Worm (Caenorhabditis elegans): ENCODE results near the gene acl-14.

The acl-14 gene

DNA sequence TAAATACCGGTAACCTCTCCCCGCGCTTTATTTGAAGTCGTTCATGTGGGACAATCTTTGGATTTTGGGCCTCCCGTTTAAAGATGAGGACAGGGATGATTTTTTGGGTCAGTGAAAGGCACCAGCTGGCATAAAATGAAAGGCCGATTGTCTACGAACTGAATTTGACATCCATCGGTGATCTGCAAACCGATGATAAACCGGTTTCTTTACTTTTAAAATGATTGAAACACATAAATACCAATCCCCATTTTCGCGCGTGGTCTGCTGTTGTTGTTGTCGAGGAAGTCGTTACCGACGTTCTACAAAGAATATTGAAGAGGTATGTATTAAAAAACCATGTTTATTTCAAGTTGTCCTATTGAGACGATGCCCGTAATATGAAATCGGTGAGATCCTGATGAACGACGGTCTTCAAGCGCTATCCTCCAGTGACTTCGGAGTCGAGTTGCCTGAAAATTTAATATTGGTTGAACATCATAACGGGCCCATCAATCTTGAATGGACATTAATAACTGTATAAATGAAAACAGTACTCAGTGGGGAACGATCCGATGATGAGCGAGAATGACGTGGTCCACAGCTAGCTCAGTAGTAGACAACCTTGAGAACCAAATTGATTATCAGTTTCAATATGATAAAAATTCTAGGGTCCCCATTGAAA is 9.7 kb upstream of the acl-14 start (continued):
- no peak for TF ChIP-seq sdz-38 (tag; optimal IDR thresholded peaks at IDR 0.05)
- TF ChIP-seq chd-7 (tag; optimal IDR thresholded peaks at IDR 0.05), result no peak
- TF ChIP-seq T07F8.4 (tag; optimal IDR thresholded peaks at IDR 0.05), result no peak
- no peak for TF ChIP-seq mxl-1 (tag; optimal IDR thresholded peaks at IDR 0.05)
- peak; percentile 92 for TF ChIP-seq Y53G8AR.9 (GFP tag; conservative IDR thresholded peaks at IDR 0.05)
- peak; percentile 74 for TF ChIP-seq pbrm-1 (GFP tag; IDR thresholded peaks at IDR 0.05)
- peak; percentile 74; the same call in 1 of the 2 replicates for TF ChIP-seq cebp-2 (GFP tag; IDR thresholded peaks at IDR 0.05)
- peak; percentile 31; the same call in 1 of the 2 replicates for TF ChIP-seq egrh-3 (GFP tag; IDR thresholded peaks at IDR 0.05)
- no peak for TF ChIP-seq snpc-1.3 (tag; optimal IDR thresholded peaks at IDR 0.05; ENCODE audit: insufficient read depth)
- no peak for TF ChIP-seq somi-1 (GFP tag; optimal IDR thresholded peaks at IDR 0.05)
- no peak for TF ChIP-seq nhr-90 (tag; optimal IDR thresholded peaks at IDR 0.05)
- TF ChIP-seq ccch-3 (GFP tag; optimal IDR thresholded peaks at IDR 0.05), result no peak
- TF ChIP-seq lir-1 (GFP tag; conservative IDR thresholded peaks at IDR 0.05), result 0 out of 2 replicates have a peak, but pooled peaks have one; percentile 27
- peak; percentile 22; the same call in 1 of the 2 replicates for TF ChIP-seq C17E4.6 (GFP tag; IDR thresholded peaks at IDR 0.05)
- TF ChIP-seq C06A6.2 (GFP tag; conservative IDR thresholded peaks at IDR 0.05), result peak; percentile 53; the same call in 1 of the 2 replicates
- no peak for TF ChIP-seq zim-3 (tag; optimal IDR thresholded peaks at IDR 0.05)
- no peak for TF ChIP-seq let-607 (tag; optimal IDR thresholded peaks at IDR 0.05)
- no peak for TF ChIP-seq tbp1 (GFP tag; optimal IDR thresholded peaks at IDR 0.05)
- TF ChIP-seq ztf-25 (GFP tag; IDR thresholded peaks at IDR 0.05), result no peak
- TF ChIP-seq akir-1 (GFP tag; optimal IDR thresholded peaks at IDR 0.05), result no peak
- TF ChIP-seq cebp-1 (GFP tag; IDR thresholded peaks at IDR 0.05), result peak; percentile 49; the same call in 1 of the 2 replicates
- peak; percentile 7 for TF ChIP-seq cebp-1 (tag; optimal IDR thresholded peaks at IDR 0.05)

DNA sequence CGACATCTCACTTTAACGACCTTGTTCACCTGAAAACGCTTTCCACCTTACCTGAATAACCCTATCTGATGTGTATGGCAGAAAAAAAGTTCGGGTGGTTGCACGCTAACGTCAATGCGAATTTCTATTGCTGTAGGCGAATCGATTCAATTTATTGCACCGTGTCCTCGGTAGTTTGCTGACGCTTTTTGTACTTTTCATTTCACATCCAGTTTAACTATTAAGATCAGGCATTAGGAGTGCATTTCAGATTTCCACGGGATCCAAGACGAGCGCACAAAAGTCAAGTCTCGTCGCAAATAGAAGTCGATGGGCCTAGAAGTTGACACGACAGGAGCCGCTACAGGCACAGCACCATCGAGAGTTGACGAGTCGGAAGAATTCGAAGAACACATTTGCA is 8.9 kb upstream of the acl-14 start:
- TF ChIP-seq ztf-25 (GFP tag; IDR thresholded peaks at IDR 0.05), result 0 out of 2 replicates have a peak, but pooled peaks have one; percentile 16
- 0 out of 2 replicates have a peak, but pooled peaks have one; percentile 35 for TF ChIP-seq ceh-40 (GFP tag; IDR thresholded peaks at IDR 0.05)
- peak; percentile 42; the same call in 1 of the 2 replicates for TF ChIP-seq attf-3 (GFP tag; conservative IDR thresholded peaks at IDR 0.05)
- peak; percentile 78 for TF ChIP-seq ztf-28 (GFP tag; IDR thresholded peaks at IDR 0.05)
- TF ChIP-seq nfya-2 (GFP tag; IDR thresholded peaks at IDR 0.05), result peak; percentile 85; the same call in 1 of the 2 replicates
- peak; percentile 67; the same call in 1 of the 2 replicates for TF ChIP-seq hmg-1.2 (GFP tag; IDR thresholded peaks at IDR 0.05)
- TF ChIP-seq pbrm-1 (GFP tag; IDR thresholded peaks at IDR 0.05), result peak; percentile 87
- TF ChIP-seq F39B2.1 (GFP tag; IDR thresholded peaks at IDR 0.05), result peak; percentile 88; the same call in 1 of the 2 replicates
- TF ChIP-seq Y67H2A.10 (GFP tag; conservative IDR thresholded peaks at IDR 0.05), result 0 out of 2 replicates have a peak, but pooled peaks have one; percentile 23
- peak; percentile 70 for TF ChIP-seq hsf-1 (GFP tag; IDR thresholded peaks at IDR 0.05)
- TF ChIP-seq C06A6.2 (GFP tag; conservative IDR thresholded peaks at IDR 0.05), result peak; percentile 75
- TF ChIP-seq egl-44 (GFP tag; IDR thresholded peaks at IDR 0.05), result 0 out of 2 replicates have a peak, but pooled peaks have one; percentile 41
- 0 out of 2 replicates have a peak, but pooled peaks have one; percentile 17 for TF ChIP-seq B0019.2 (GFP tag; conservative IDR thresholded peaks at IDR 0.05)
- peak; percentile 72; the same call in 1 of the 2 replicates for TF ChIP-seq let-526 (GFP tag; IDR thresholded peaks at IDR 0.05)
- peak; percentile 90 for TF ChIP-seq madf-3 (GFP tag; IDR thresholded peaks at IDR 0.05)
- peak; percentile 94; the same call in 1 of the 2 replicates for TF ChIP-seq F37B4.10 (GFP tag; IDR thresholded peaks at IDR 0.05)
- TF ChIP-seq Y95B8A.8 (GFP tag; IDR thresholded peaks at IDR 0.05), result peak; percentile 93
- TF ChIP-seq ceh-58 (GFP tag; IDR thresholded peaks at IDR 0.05), result peak; percentile 65; the same call in 1 of the 2 replicates
- TF ChIP-seq aptf-3 (GFP tag; IDR thresholded peaks at IDR 0.05), result 0 out of 2 replicates have a peak, but pooled peaks have one; percentile 58
- peak; percentile 97 for TF ChIP-seq Y53G8AR.9 (GFP tag; conservative IDR thresholded peaks at IDR 0.05)
- TF ChIP-seq D2030.7 (GFP tag; IDR thresholded peaks at IDR 0.05), result peak; percentile 37
- 0 out of 2 replicates have a peak, but pooled peaks have one; percentile 24 for TF ChIP-seq lir-1 (GFP tag; conservative IDR thresholded peaks at IDR 0.05)
- peak; percentile 79; the same call in 1 of the 2 replicates for TF ChIP-seq hmg-20 (GFP tag; IDR thresholded peaks at IDR 0.05)
- peak; percentile 76; the same call in 1 of the 2 replicates for TF ChIP-seq lin-26 (GFP tag; IDR thresholded peaks at IDR 0.05)
- peak; percentile 96 for TF ChIP-seq Y56A3A.18 (GFP tag; IDR thresholded peaks at IDR 0.05)
- peak; percentile 58 for TF ChIP-seq mcd-1 (GFP tag; IDR thresholded peaks at IDR 0.05)
- TF ChIP-seq cebp-2 (GFP tag; IDR thresholded peaks at IDR 0.05), result peak; percentile 95
- TF ChIP-seq nfyb-1 (GFP tag; IDR thresholded peaks at IDR 0.05), result peak; percentile 87
- peak; percentile 70 for TF ChIP-seq rcor-1 (GFP tag; IDR thresholded peaks at IDR 0.05)
